Fruit fly (Drosophila melanogaster) whole organism, prepupa: ENCODE results near the gene CG31792.
A peak's percentile ranks its signal among the peaks of the same experiment; 100 is the strongest.

Experiments
- Blimp-1 ChIP-seq: fragments of 200-800 bp; sonication (Bioruptor generic); optimal IDR thresholded peaks from 3 replicates; lab custom pipeline; 2017; ENCODE audit warnings: missing biosample characterization, missing genetic modification characterization, mild to moderate bottlenecking, moderate library complexity, missing genetic modification reagents
- CG10631 ChIP-seq: fragments of 200-800 bp; sonication (Bioruptor generic); optimal IDR thresholded peaks from 2 replicates; lab custom pipeline; 2016; ENCODE audit warnings: missing biosample characterization, missing genetic modification characterization
- CG10669 ChIP-seq: fragments of 200-800 bp; sonication (Bioruptor generic); optimal IDR thresholded peaks from 3 replicates; lab custom pipeline; 2018; ENCODE audit warnings: missing biosample characterization, mild to moderate bottlenecking, missing genetic modification characterization, moderate library complexity
- CG11294 ChIP-seq: fragments of 200-800 bp; sonication (Bioruptor generic); IDR thresholded peaks from 2 replicates; pipeline ENCODE4 v1.3.6; 2022; ENCODE audit warnings: missing biosample characterization, missing genetic modification characterization
- CG11902 ChIP-seq: fragments of 200-800 bp; sonication (Bioruptor generic); optimal IDR thresholded peaks from 3 replicates; lab custom pipeline; 2016; ENCODE audit warnings: missing biosample characterization, missing genetic modification characterization
- CG15336 ChIP-seq: fragments of 200-800 bp; sonication (Bioruptor generic); IDR thresholded peaks from 2 replicates; pipeline ENCODE4 v1.3.6; 2022; ENCODE audit warnings: missing biosample characterization, missing genetic modification characterization
- CG16779 ChIP-seq: fragments of 200-800 bp; sonication (Bioruptor generic); optimal IDR thresholded peaks from 3 replicates; lab custom pipeline; 2017; ENCODE audit warnings: missing biosample characterization, mild to moderate bottlenecking, missing genetic modification characterization
- CG3032 ChIP-seq: fragments of 200-800 bp; optimal IDR thresholded peaks from 2 replicates; lab custom pipeline; 2019; ENCODE audit warnings: missing biosample characterization, mild to moderate bottlenecking, missing genetic modification characterization, moderate library complexity
- CG32006 ChIP-seq: fragments of 200-800 bp; sonication (Bioruptor generic); optimal IDR thresholded peaks from 3 replicates; lab custom pipeline; 2017; ENCODE audit warnings: missing biosample characterization, mild to moderate bottlenecking, missing genetic modification characterization
- CG34406 ChIP-seq: fragments of 200-800 bp; sonication (Bioruptor generic); optimal IDR thresholded peaks from 3 replicates; lab custom pipeline; 2016; ENCODE audit warnings: missing biosample characterization, missing genetic modification characterization
- CG3919 ChIP-seq: fragments of 200-800 bp; sonication (Bioruptor generic); optimal IDR thresholded peaks from 3 replicates; lab custom pipeline; 2016; ENCODE audit warnings: missing biosample characterization, missing genetic modification characterization
- CG4318 ChIP-seq: fragments of 200-800 bp; sonication (Bioruptor generic); optimal IDR thresholded peaks from 3 replicates; lab custom pipeline; 2017; ENCODE audit warnings: missing biosample characterization, mild to moderate bottlenecking, missing genetic modification characterization
- CG6163 ChIP-seq: fragments of 200-800 bp; sonication (Bioruptor generic); IDR thresholded peaks from 3 replicates; pipeline ENCODE4 v1.3.6; 2022; ENCODE audit warnings: missing biosample characterization, missing genetic modification characterization
- CG6276 ChIP-seq: fragments of 200-800 bp; sonication (Bioruptor generic); optimal IDR thresholded peaks from 2 replicates; lab custom pipeline; 2017; ENCODE audit warnings: missing biosample characterization, mild to moderate bottlenecking, missing genetic modification characterization
- CG6854 ChIP-seq: fragments of 200-800 bp; sonication (Bioruptor generic); optimal IDR thresholded peaks from 2 replicates; lab custom pipeline; 2017; ENCODE audit warnings: missing biosample characterization, mild to moderate bottlenecking, missing genetic modification characterization
- CG8119 ChIP-seq: fragments of 200-800 bp; sonication (Bioruptor generic); IDR thresholded peaks from 3 replicates; pipeline ENCODE4 v1.3.6; 2022; ENCODE audit warnings: missing biosample characterization, missing genetic modification characterization
- CG8319 ChIP-seq: fragments of 200-800 bp; sonication (Bioruptor generic); optimal IDR thresholded peaks from 3 replicates; lab custom pipeline; 2016; ENCODE audit warnings: missing biosample characterization, missing genetic modification characterization
- CG8632 ChIP-seq: fragments of 200-800 bp; sonication (Bioruptor generic); optimal IDR thresholded peaks from 3 replicates; lab custom pipeline; 2016; ENCODE audit warnings: missing biosample characterization, missing genetic modification characterization
- CG9139 ChIP-seq: fragments of 200-800 bp; sonication (Bioruptor generic); optimal IDR thresholded peaks from 3 replicates; lab custom pipeline; 2017; ENCODE audit warnings: missing biosample characterization, mild to moderate bottlenecking, missing genetic modification characterization
- Eip78C ChIP-seq: fragments of 200-800 bp; sonication (Bioruptor generic); peaks from one replicate; lab custom pipeline; 2016; ENCODE audit warnings: missing biosample characterization, missing genetic modification characterization
- Eip93F ChIP-seq: fragments of 200-800 bp; sonication (Bioruptor generic); optimal IDR thresholded peaks from 2 replicates; lab custom pipeline; 2016; ENCODE audit warnings: missing biosample characterization, mild to moderate bottlenecking, missing genetic modification characterization
- Ets21C ChIP-seq: fragments of 200-800 bp; sonication (Bioruptor generic); optimal IDR thresholded peaks from 3 replicates; lab custom pipeline; 2016; ENCODE audit warnings: missing biosample characterization, missing genetic modification characterization
- Ets96B ChIP-seq: fragments of 200-800 bp; optimal IDR thresholded peaks from 2 replicates; lab custom pipeline; 2019; ENCODE audit warnings: missing biosample characterization, mild to moderate bottlenecking, missing genetic modification characterization, moderate library complexity
- Gug ChIP-seq: fragments of 200-800 bp; sonication (Bioruptor generic); IDR thresholded peaks from 2 replicates; pipeline ENCODE4 v1.3.6; 2022; ENCODE audit warnings: missing biosample characterization, missing genetic modification characterization
- Hr38 ChIP-seq: sonication (Bioruptor generic); optimal IDR thresholded peaks from 2 replicates; lab custom pipeline; 2016; ENCODE audit warnings: missing biosample characterization, missing genetic modification characterization
- Hr39 ChIP-seq: fragments of 200-800 bp; sonication (Bioruptor generic); optimal IDR thresholded peaks from 2 replicates; lab custom pipeline; 2016; ENCODE audit warnings: missing biosample characterization, missing genetic modification characterization
- Hr4 ChIP-seq: fragments of 200-800 bp; sonication (Bioruptor generic); optimal IDR thresholded peaks from 3 replicates; lab custom pipeline; 2016; ENCODE audit warnings: missing biosample characterization, missing genetic modification characterization
- Lpt ChIP-seq: fragments of 200-800 bp; sonication (Bioruptor generic); optimal IDR thresholded peaks from 3 replicates; lab custom pipeline; 2016; ENCODE audit warnings: missing biosample characterization, missing genetic modification characterization
- Met ChIP-seq: fragments of 200-800 bp; sonication (Bioruptor generic); optimal IDR thresholded peaks from 3 replicates; lab custom pipeline; 2016; ENCODE audit warnings: missing biosample characterization, missing genetic modification characterization
- OdsH ChIP-seq: fragments of 200-800 bp; sonication (Bioruptor generic); optimal IDR thresholded peaks from 3 replicates; lab custom pipeline; 2016; ENCODE audit warnings: missing biosample characterization, missing genetic modification characterization
- Smox ChIP-seq: fragments of 200-800 bp; sonication (Bioruptor generic); optimal IDR thresholded peaks from 3 replicates; lab custom pipeline; 2016; ENCODE audit warnings: missing biosample characterization, missing genetic modification characterization
- Sox102F ChIP-seq: fragments of 200-800 bp; sonication (Bioruptor generic); optimal IDR thresholded peaks from 2 replicates; lab custom pipeline; 2016; ENCODE audit warnings: missing biosample characterization, mild to moderate bottlenecking, missing genetic modification characterization
- Sox14 ChIP-seq: fragments of 200-800 bp; sonication (Bioruptor generic); optimal IDR thresholded peaks from 3 replicates; lab custom pipeline; 2016; ENCODE audit warnings: missing biosample characterization, missing genetic modification characterization
- achi ChIP-seq: fragments of 200-800 bp; sonication (Bioruptor generic); optimal IDR thresholded peaks from 3 replicates; lab custom pipeline; 2016; ENCODE audit warnings: missing biosample characterization, missing genetic modification characterization
- cyc ChIP-seq: fragments of 200-800 bp; sonication (Bioruptor generic); optimal IDR thresholded peaks from 3 replicates; lab custom pipeline; 2016; ENCODE audit warnings: missing biosample characterization, missing genetic modification characterization
- dac ChIP-seq: fragments of 200-800 bp; sonication (Bioruptor generic); optimal IDR thresholded peaks from 2 replicates; lab custom pipeline; 2017; ENCODE audit warnings: missing biosample characterization, mild to moderate bottlenecking, missing genetic modification characterization
- dsx ChIP-seq: fragments of 200-800 bp; optimal IDR thresholded peaks from 3 replicates; lab custom pipeline; 2019; ENCODE audit warnings: missing biosample characterization, mild to moderate bottlenecking, missing genetic modification characterization, moderate library complexity; ENCODE audit not compliant: poor library complexity, severe bottlenecking
- esn ChIP-seq: fragments of 200-800 bp; sonication (Bioruptor generic); optimal IDR thresholded peaks from 2 replicates; lab custom pipeline; 2016; ENCODE audit warnings: missing biosample characterization, mild to moderate bottlenecking, missing genetic modification characterization, moderate library complexity
- fkh ChIP-seq: fragments of 200-800 bp; sonication (Bioruptor generic); optimal IDR thresholded peaks from 3 replicates; lab custom pipeline; 2017; ENCODE audit warnings: missing biosample characterization, mild to moderate bottlenecking, missing genetic modification characterization, moderate library complexity
- lz ChIP-seq: fragments of 200-800 bp; sonication (Bioruptor generic); optimal IDR thresholded peaks from 3 replicates; lab custom pipeline; 2016; ENCODE audit warnings: missing biosample characterization, missing genetic modification characterization
- pdm3 ChIP-seq: fragments of 200-800 bp; sonication (Bioruptor generic); optimal IDR thresholded peaks from 3 replicates; lab custom pipeline; 2016; ENCODE audit warnings: missing biosample characterization, missing genetic modification characterization
- salr ChIP-seq, 2 experiments: fragments of 200-800 bp; sonication (Bioruptor generic); optimal IDR thresholded peaks; 3 replicates each; lab custom pipeline; 2016 to 2018; ENCODE audit warnings: missing biosample characterization in 2 of 2, missing genetic modification characterization in 2 of 2, mild to moderate bottlenecking in 1 of 2
- spab ChIP-seq: fragments of 200-800 bp; sonication (Bioruptor generic); optimal IDR thresholded peaks from 2 replicates; lab custom pipeline; 2017; ENCODE audit warnings: missing biosample characterization, mild to moderate bottlenecking, missing genetic modification characterization, missing genetic modification reagents
- svp ChIP-seq: fragments of 200-800 bp; sonication (Bioruptor generic); peaks from one replicate; lab custom pipeline; 2016; ENCODE audit warnings: missing biosample characterization, missing genetic modification characterization
- topi ChIP-seq: fragments of 200-800 bp; sonication (Bioruptor generic); optimal IDR thresholded peaks from 3 replicates; lab custom pipeline; 2016; ENCODE audit warnings: missing biosample characterization, missing genetic modification characterization
- vri ChIP-seq: fragments of 200-800 bp; sonication (Bioruptor generic); optimal IDR thresholded peaks from 3 replicates; lab custom pipeline; 2016; ENCODE audit warnings: missing biosample characterization, mild to moderate bottlenecking, missing genetic modification characterization

CG31792 gene

dm6 chr2L:18981947-18982579 lies 15.2 kb upstream of the CG31792 start (continued):
- TF ChIP-seq CG10631 (GFP tag; lab: Kevin White, UChicago) (peak; percentile 70), fkh (GFP tag; lab: Kevin White, UChicago) (no peak), spab (GFP tag; lab: Kevin White, UChicago) (peak; percentile 58), CG15336 (peak; percentile 93), cyc (GFP tag; lab: Kevin White, UChicago) (no peak), CG3919 (GFP tag; lab: Kevin White, UChicago) (peak; percentile 66), Eip93F (GFP tag; lab: Kevin White, UChicago) (no peak), CG9139 (no peak), CG8119 (GFP tag; lab: Robert Waterston, UW) (peak; percentile 90), CG10669 (GFP tag; lab: Kevin White, UChicago) (peak; percentile 57), Gug (GFP tag; lab: Robert Waterston, UW) (peak; percentile 81), CG34406 (GFP tag; lab: Kevin White, UChicago) (peak; percentile 51), Hr39 (GFP tag; lab: Kevin White, UChicago) (peak; percentile 4), Sox14 (GFP tag; lab: Kevin White, UChicago) (peak; percentile 51), Ets96B (tag; lab: Kevin White, UChicago) (peak; percentile 64), CG11294 (GFP tag; lab: Robert Waterston, UW) (peak; percentile 77), CG11902 (GFP tag; lab: Kevin White, UChicago) (no peak), CG4318 (GFP tag; lab: Kevin White, UChicago) (peak; percentile 71), salr (GFP tag; optimal IDR thresholded peaks at IDR 0.05; lab: Kevin White, UChicago) (peak in 1 of 2 experiments; percentile 75), CG3032 (peak; percentile 69), Hr38 (no peak), lz (GFP tag; lab: Kevin White, UChicago) (peak; percentile 21), CG6854 (no peak), esn (peak; percentile 51), Ets21C (GFP tag; lab: Kevin White, UChicago) (no peak), Smox (peak; percentile 21), Blimp-1 (GFP tag; lab: Kevin White, UChicago) (no peak), Eip78C (GFP tag; lab: Kevin White, UChicago) (peak; percentile 88), Hr4 (GFP tag; lab: Kevin White, UChicago) (peak; percentile 88), CG6163 (GFP tag; lab: Robert Waterston, UW) (peak; percentile 56; the same call in 2 of the 3 replicates), vri (no peak), pdm3 (peak; percentile 73), dac (GFP tag; lab: Kevin White, UChicago) (peak; percentile 63), svp (peak; percentile 76), CG6276 (peak; percentile 86), achi (GFP tag; lab: Kevin White, UChicago) (peak; percentile 76), CG16779 (tag; lab: Kevin White, UChicago) (peak; percentile 57), CG8319 (GFP tag; lab: Kevin White, UChicago) (peak; percentile 91), dsx (GFP tag; lab: Kevin White, UChicago) (peak; percentile 69)
- TF ChIP-seq, all 60 proteins: peak for 48

- TF ChIP-seq pdm3 (peak; percentile 33), Met (GFP tag; lab: Kevin White, UChicago) (peak; percentile 42), svp (peak; percentile 68), CG10631 (GFP tag; lab: Kevin White, UChicago) (peak; percentile 34), fkh (GFP tag; lab: Kevin White, UChicago) (no peak), topi (GFP tag; lab: Kevin White, UChicago) (no peak), Blimp-1 (GFP tag; lab: Kevin White, UChicago) (no peak), CG32006 (peak; percentile 36), CG8632 (GFP tag; lab: Kevin White, UChicago) (peak; percentile 19), Lpt (GFP tag; lab: Kevin White, UChicago) (no peak), spab (GFP tag; lab: Kevin White, UChicago) (no peak), CG34406 (GFP tag; lab: Kevin White, UChicago) (peak; percentile 33), Gug (GFP tag; lab: Robert Waterston, UW) (no peak), Smox (peak; percentile 29), OdsH (GFP tag; lab: Kevin White, UChicago) (no peak), achi (GFP tag; lab: Kevin White, UChicago) (peak; percentile 0), Hr38 (no peak), CG15336 (no peak), CG8119 (GFP tag; lab: Robert Waterston, UW) (0 out of 3 replicates have a peak, but pooled peaks have one; percentile 16), CG9139 (no peak), lz (GFP tag; lab: Kevin White, UChicago) (peak; percentile 44), Sox102F (GFP tag; lab: Kevin White, UChicago) (no peak), Eip93F (GFP tag; lab: Kevin White, UChicago) (no peak)
Measured at dm6 chr2L:18982826-18983758, 14.2 kb upstream of the CG31792 start.
